Worm (Caenorhabditis elegans): Measurements from ENCODE around the gene srw-20.

- TF ChIP-seq ets-4 (GFP tag; optimal IDR thresholded peaks at IDR 0.05) (no peak), atf-7 (tag; optimal IDR thresholded peaks at IDR 0.05) (no peak), attf-6 (GFP tag; IDR thresholded peaks at IDR 0.05) (no peak), snpc-4 (GFP tag; optimal IDR thresholded peaks at IDR 0.05) (no peak), snpc-4 (tag; optimal IDR thresholded peaks at IDR 0.05) (no peak), lin-40 (tag; optimal IDR thresholded peaks at IDR 0.05) (no peak), lin-35 (GFP tag; optimal IDR thresholded peaks at IDR 0.05) (no peak), B0336.3 (GFP tag; IDR thresholded peaks at IDR 0.05) (no peak), egl-44 (GFP tag; IDR thresholded peaks at IDR 0.05) (no peak), lsl-1 (GFP tag; optimal IDR thresholded peaks at IDR 0.05) (no peak), pbrm-1 (GFP tag; IDR thresholded peaks at IDR 0.05) (no peak)
Measured at ce11 chrV:17059987-17060386, 19.7 kb downstream of the srw-20 start, which contains the start of gene sri-66.
